Fruit fly (Drosophila melanogaster): ENCODE results near the gene CG46525.

Gene CG46525

dm6 chr3L:17506005-17506760 is 31.2 kb downstream of the CG46525 start:
- peak; percentile 14 for TF ChIP-seq grau (tag; optimal IDR thresholded peaks at IDR 0.05)
- no peak for TF ChIP-seq trh (GFP tag; optimal IDR thresholded peaks at IDR 0.05)
- TF ChIP-seq CG1233 (GFP tag; optimal IDR thresholded peaks at IDR 0.05) = no peak
- TF ChIP-seq CG2120 (GFP tag; optimal IDR thresholded peaks at IDR 0.05) = peak; percentile 34
- no peak for TF ChIP-seq CG2875 (GFP tag; optimal IDR thresholded peaks at IDR 0.05)
- peak; percentile 23 for TF ChIP-seq CG12391 (tag; optimal IDR thresholded peaks at IDR 0.05)
- peak; percentile 10 for TF ChIP-seq CG17359 (tag; optimal IDR thresholded peaks at IDR 0.05)
- TF ChIP-seq gsb (GFP tag; IDR thresholded peaks at IDR 0.05) = no peak
- no peak for TF ChIP-seq Ssrp (tag; optimal IDR thresholded peaks at IDR 0.05)
- 0 out of 2 replicates have a peak, but pooled peaks have one; percentile 23 for TF ChIP-seq CG17328 (GFP tag; IDR thresholded peaks at IDR 0.05)
- no peak for TF ChIP-seq Nf-YC (tag; optimal IDR thresholded peaks at IDR 0.05)
- TF ChIP-seq CG17612 (GFP tag; IDR thresholded peaks at IDR 0.05) = no peak
- TF ChIP-seq CG8089 (GFP tag; optimal IDR thresholded peaks at IDR 0.05) = no peak
- no peak for TF ChIP-seq Dip3 (GFP tag; optimal IDR thresholded peaks at IDR 0.05)
- no peak for TF ChIP-seq Vsx1 (GFP tag; optimal IDR thresholded peaks at IDR 0.05)
- TF ChIP-seq CG17829 (tag; optimal IDR thresholded peaks at IDR 0.05) = peak; percentile 1
- TF ChIP-seq Dp (GFP tag; optimal IDR thresholded peaks at IDR 0.05) = no peak
- peak; percentile 17 for TF ChIP-seq CG2712 (tag; optimal IDR thresholded peaks at IDR 0.05)
- TF ChIP-seq seq (GFP tag; IDR thresholded peaks at IDR 0.05) = no peak
- TF ChIP-seq stc (GFP tag; IDR thresholded peaks at IDR 0.05) = no peak
- peak; percentile 37 for TF ChIP-seq PHDP (tag; optimal IDR thresholded peaks at IDR 0.05)
- 0 out of 2 replicates have a peak, but pooled peaks have one; percentile 5 for TF ChIP-seq CG9932 (GFP tag; IDR thresholded peaks at IDR 0.05)
- TF ChIP-seq insv (GFP tag; optimal IDR thresholded peaks at IDR 0.05) = peak in 1 of 2 experiments; percentile 15
- TF ChIP-seq CG16779 (GFP tag; IDR thresholded peaks at IDR 0.05) = no peak
- TF ChIP-seq CG10274 (GFP tag; optimal IDR thresholded peaks at IDR 0.05) = no peak
- no peak for TF ChIP-seq Dll (GFP tag; IDR thresholded peaks at IDR 0.05; ENCODE audit: partially characterized antibody)
- TF ChIP-seq CG7745 (tag; optimal IDR thresholded peaks at IDR 0.05) = no peak
- no peak for TF ChIP-seq Trl (optimal IDR thresholded peaks at IDR 0.05)
- TF ChIP-seq Trl (GFP tag; optimal IDR thresholded peaks at IDR 0.05) = no peak
- TF ChIP-seq CG7357 (GFP tag; IDR thresholded peaks at IDR 0.05) = no peak
- TF ChIP-seq tin (GFP tag; optimal IDR thresholded peaks at IDR 0.05) = no peak
- no peak for TF ChIP-seq CG12299 (tag; optimal IDR thresholded peaks at IDR 0.05)
- no peak for TF ChIP-seq fd96Cb (tag; optimal IDR thresholded peaks at IDR 0.05)
- TF ChIP-seq CG18262 (tag; optimal IDR thresholded peaks at IDR 0.05) = peak; percentile 16
- TF ChIP-seq HmgD (GFP tag; optimal IDR thresholded peaks at IDR 0.05) = no peak
- TF ChIP-seq CG10366 (GFP tag; IDR thresholded peaks at IDR 0.05) = no peak
- no peak for TF ChIP-seq tll (GFP tag; optimal IDR thresholded peaks at IDR 0.05)
- TF ChIP-seq cato (GFP tag; optimal IDR thresholded peaks at IDR 0.05; ENCODE audit: borderline replicate concordance) = no peak
- TF ChIP-seq slbo (GFP tag; IDR thresholded peaks at IDR 0.05) = peak; percentile 25; the same call in 1 of the 2 replicates
- no peak for TF ChIP-seq org-1 (GFP tag; optimal IDR thresholded peaks at IDR 0.05)
- TF ChIP-seq HmgZ (tag; optimal IDR thresholded peaks at IDR 0.05) = no peak
- TF ChIP-seq phol (tag; optimal IDR thresholded peaks at IDR 0.05) = peak; percentile 22
- no peak for TF ChIP-seq Sox100B (GFP tag; optimal IDR thresholded peaks at IDR 0.05)
- no peak for TF ChIP-seq CG7839 (tag; optimal IDR thresholded peaks at IDR 0.05)
- TF ChIP-seq exex (tag; optimal IDR thresholded peaks at IDR 0.05) = no peak
- peak; percentile 42 for TF ChIP-seq corto (GFP tag; optimal IDR thresholded peaks at IDR 0.05)
- no peak for TF ChIP-seq nau (GFP tag; optimal IDR thresholded peaks at IDR 0.05)
- TF ChIP-seq Sox102F (GFP tag; optimal IDR thresholded peaks at IDR 0.05) = peak; percentile 33
- no peak for TF ChIP-seq CG11723 (GFP tag; optimal IDR thresholded peaks at IDR 0.05)
